Fruit fly (Drosophila melanogaster) Kc167 (cell line): ENCODE data around the gene Piezo.

Experiments
- Myc ChIP-seq: fragments of >200 bp; optimal IDR thresholded peaks from 2 replicates; lab custom pipeline; 2017; ENCODE audit warnings: missing external identifiers
- h ChIP-seq: fragments of >200 bp; optimal IDR thresholded peaks from 3 replicates; lab custom pipeline; 2018; ENCODE audit warnings: missing external identifiers
- psq ChIP-seq: fragments of >200 bp; optimal IDR thresholded peaks from 2 replicates; lab custom pipeline; 2017; ENCODE audit warnings: missing external identifiers

DNA sequence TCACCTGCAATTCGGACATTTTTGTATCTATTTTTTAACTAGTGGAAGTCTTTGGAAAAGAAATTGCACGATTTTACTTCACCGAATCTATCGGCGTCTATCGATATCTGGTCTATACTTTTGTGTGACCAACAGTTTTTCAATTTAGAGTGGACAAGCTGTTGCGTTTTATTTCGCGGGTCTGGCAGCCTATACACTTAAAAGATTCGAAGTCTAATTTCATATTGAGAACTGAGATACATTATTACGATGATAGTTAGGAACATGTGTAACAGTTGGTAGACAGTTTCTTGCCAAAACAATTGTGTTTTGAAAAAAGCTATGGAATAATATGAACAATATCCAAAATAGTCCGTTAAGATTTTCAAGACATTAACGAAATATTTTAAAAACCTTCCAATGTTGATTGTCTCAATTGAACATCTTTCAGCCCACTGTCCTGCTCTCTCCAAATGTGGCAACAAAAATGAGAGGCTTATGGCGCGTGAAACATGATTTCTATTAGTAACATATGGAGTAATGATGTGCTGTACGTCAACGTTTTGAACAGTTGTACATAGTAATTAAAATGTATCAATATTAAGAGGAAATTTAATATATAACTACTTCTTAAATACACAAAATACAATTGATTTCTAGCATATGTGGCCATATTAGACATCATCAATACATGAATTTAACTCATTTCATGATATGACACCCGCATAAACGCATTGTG is 407 bp upstream of the Piezo start, which contains the start of gene Acbp1:
- no peak for TF ChIP-seq psq (lab: Kevin White, UChicago)
- no peak for TF ChIP-seq Myc (lab: Kevin White, UChicago)
- no peak for TF ChIP-seq h (lab: Kevin White, UChicago)
